Fruit fly (Drosophila melanogaster) Kc167 (cell line): ENCODE measurements around the gene CG8219.

ENCODE experiments used
- Myc ChIP-seq: fragments of >200 bp; optimal IDR thresholded peaks from 2 replicates; lab custom pipeline; 2017; ENCODE audit warnings: missing external identifiers
- psq ChIP-seq: fragments of >200 bp; optimal IDR thresholded peaks from 2 replicates; lab custom pipeline; 2017; ENCODE audit warnings: missing external identifiers

DNA sequence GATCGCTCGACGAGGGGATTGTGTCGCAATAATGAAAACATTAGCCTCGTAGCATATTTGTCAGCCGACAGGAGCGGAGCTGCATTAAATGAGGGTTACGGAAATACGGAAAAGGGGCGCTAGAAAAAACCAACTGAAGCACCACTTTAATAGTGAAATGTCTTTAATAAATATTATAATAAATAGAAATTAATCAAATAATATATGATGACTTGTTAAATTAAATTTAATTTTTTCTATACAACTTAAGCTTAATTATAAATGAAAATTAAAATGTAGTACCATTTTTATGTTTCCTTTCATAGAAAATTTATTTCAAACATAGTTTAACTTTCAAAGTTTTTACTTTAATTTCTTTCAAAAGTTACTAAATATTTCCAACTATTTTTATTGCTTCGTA lies 38.3 kb upstream of the CG8219 start:
- TF ChIP-seq psq (lab: Kevin White, UChicago) (no peak), Myc (lab: Kevin White, UChicago) (no peak)
